Fruit fly (Drosophila melanogaster) S2 (cell line): ENCODE data around the gene Wnt10.

Experiments used
- CG8478 ChIP-seq: fragments of >200 bp; optimal IDR thresholded peaks from 2 replicates; lab custom pipeline; 2018
- CTCF ChIP-seq, 2 experiments: fragments of >200 bp; optimal IDR thresholded peaks; 2 replicates each; lab custom pipeline; 2018

DNA sequence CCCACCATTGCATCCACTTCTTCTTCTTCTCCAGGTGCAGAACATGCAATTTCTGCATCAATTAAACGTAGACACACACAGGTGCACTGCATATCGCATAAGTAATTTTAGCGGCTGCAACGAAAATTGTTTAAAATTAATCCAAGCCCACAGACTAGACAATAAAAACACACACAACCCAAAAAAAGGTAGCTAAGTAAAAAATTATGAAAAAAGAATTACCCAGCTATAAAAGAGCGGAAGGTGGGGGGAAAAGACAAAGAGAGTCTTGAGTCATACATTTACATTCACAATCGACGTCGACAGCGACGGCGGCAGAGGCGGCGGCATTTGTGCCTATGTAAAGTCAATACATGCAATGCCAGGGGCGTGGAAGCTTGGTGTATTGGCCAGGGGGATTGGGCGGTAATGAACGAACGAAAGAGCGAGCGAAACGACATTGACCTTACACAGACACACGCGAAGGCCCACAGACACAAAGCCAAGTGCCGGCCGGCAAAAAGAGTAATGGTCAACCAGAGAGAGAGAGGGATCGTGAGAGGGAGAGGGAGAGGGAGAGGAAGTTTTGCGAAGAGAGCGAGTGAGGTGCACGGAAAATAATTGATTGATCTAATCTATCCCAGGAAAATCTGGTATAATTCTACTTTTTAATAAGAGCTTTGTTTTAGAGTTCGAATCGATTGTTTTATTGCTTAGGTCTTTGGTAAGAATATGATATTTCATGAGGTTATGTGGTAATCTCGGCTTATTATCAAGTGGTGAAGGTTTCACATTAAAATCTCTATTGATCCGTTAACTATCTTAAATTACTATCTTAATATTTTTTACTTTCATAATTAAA lies 55.2 kb downstream of the Wnt10 start:
- TF ChIP-seq CG8478 (lab: Kevin White, UChicago), result no peak
- TF ChIP-seq CTCF (optimal IDR thresholded peaks at IDR 0.05; lab: Kevin White, UChicago), result no peak
